Fruit fly (Drosophila melanogaster) whole organism, embryonic: ENCODE data around the gene aru.

Experiments used
- B-H1 ChIP-seq: fragments of 200-800 bp; sonication (Bioruptor generic); IDR thresholded peaks from 3 replicates; pipeline ENCODE4 v1.3.6; 2022; ENCODE audit warnings: missing biosample characterization, missing genetic modification characterization
- Bdp1 ChIP-seq: fragments of 200-800 bp; sonication (Bioruptor generic); optimal IDR thresholded peaks from 3 replicates; lab custom pipeline; 2016; ENCODE audit warnings: missing biosample characterization, missing genetic modification characterization
- BtbVII ChIP-seq: fragments of 200-800 bp; sonication (Bioruptor generic); optimal IDR thresholded peaks from 3 replicates; lab custom pipeline; 2017; ENCODE audit warnings: missing biosample characterization, mild to moderate bottlenecking, missing genetic modification characterization
- CG10959 ChIP-seq: fragments of 200-800 bp; sonication (Bioruptor generic); IDR thresholded peaks from 2 replicates; pipeline ENCODE4 v1.3.6; 2022; ENCODE audit warnings: missing biosample characterization, missing genetic modification characterization
- CG11504 ChIP-seq: fragments of 200-800 bp; sonication (Bioruptor generic); optimal IDR thresholded peaks from 3 replicates; lab custom pipeline; 2019; ENCODE audit warnings: missing biosample characterization, mild to moderate bottlenecking, missing genetic modification characterization, moderate library complexity
- CG15073 ChIP-seq: fragments of 200-800 bp; sonication (Bioruptor generic); optimal IDR thresholded peaks from 2 replicates; lab custom pipeline; 2016; ENCODE audit warnings: missing biosample characterization, missing genetic modification characterization
- CG15479 ChIP-seq: fragments of 200-800 bp; sonication (Bioruptor generic); optimal IDR thresholded peaks from 3 replicates; lab custom pipeline; 2019; ENCODE audit warnings: missing biosample characterization, mild to moderate bottlenecking, missing genetic modification characterization, moderate library complexity
- CG15696 ChIP-seq: fragments of 200-800 bp; sonication (Bioruptor generic); optimal IDR thresholded peaks from 2 replicates; lab custom pipeline; 2019; ENCODE audit warnings: missing biosample characterization, mild to moderate bottlenecking, missing genetic modification characterization, moderate library complexity
- CG17385 ChIP-seq: fragments of 200-800 bp; sonication (Bioruptor generic); optimal IDR thresholded peaks from 3 replicates; lab custom pipeline; 2018; ENCODE audit warnings: missing biosample characterization, mild to moderate bottlenecking, missing genetic modification characterization
- CG17568 ChIP-seq: fragments of 200-800 bp; sonication (Bioruptor generic); optimal IDR thresholded peaks from 2 replicates; lab custom pipeline; 2018; ENCODE audit warnings: missing biosample characterization, mild to moderate bottlenecking, missing genetic modification characterization, moderate library complexity
- CG17829 ChIP-seq: fragments of 200-800 bp; optimal IDR thresholded peaks from 2 replicates; lab custom pipeline; 2019; ENCODE audit warnings: missing biosample characterization, mild to moderate bottlenecking, missing genetic modification characterization, moderate library complexity
- CG30020 ChIP-seq: fragments of 200-800 bp; optimal IDR thresholded peaks from 2 replicates; lab custom pipeline; 2019; ENCODE audit warnings: missing biosample characterization, mild to moderate bottlenecking, missing genetic modification characterization, moderate library complexity
- CG31388 ChIP-seq: fragments of 200-800 bp; sonication (Bioruptor generic); optimal IDR thresholded peaks from 2 replicates; lab custom pipeline; 2016; ENCODE audit warnings: missing biosample characterization, missing genetic modification characterization
- CG32767 ChIP-seq: fragments of 200-800 bp; sonication (Bioruptor generic); IDR thresholded peaks from 2 replicates; pipeline ENCODE4 v1.3.6; 2022; ENCODE audit warnings: missing biosample characterization, missing genetic modification characterization
- CG3281 ChIP-seq: fragments of 200-800 bp; sonication (Bioruptor generic); optimal IDR thresholded peaks from 3 replicates; lab custom pipeline; 2017; ENCODE audit warnings: missing biosample characterization, mild to moderate bottlenecking, missing genetic modification characterization
- CG5953 ChIP-seq: fragments of 200-800 bp; sonication (Bioruptor generic); IDR thresholded peaks from 2 replicates; pipeline ENCODE4 v1.3.6; 2022; ENCODE audit warnings: missing biosample characterization, missing genetic modification characterization
- CG6654 ChIP-seq: fragments of 200-800 bp; sonication (Bioruptor generic); optimal IDR thresholded peaks from 2 replicates; lab custom pipeline; 2017; ENCODE audit warnings: missing biosample characterization, mild to moderate bottlenecking, missing genetic modification characterization
- CG6854 ChIP-seq: fragments of 200-800 bp; sonication (Bioruptor generic); optimal IDR thresholded peaks from 3 replicates; lab custom pipeline; 2017; ENCODE audit warnings: missing biosample characterization, mild to moderate bottlenecking, missing genetic modification characterization
- CG7357 ChIP-seq: fragments of 200-800 bp; sonication (Bioruptor generic); IDR thresholded peaks from 3 replicates; pipeline ENCODE4 v1.3.6; 2022; ENCODE audit warnings: missing biosample characterization, missing genetic modification characterization
- CG7963 ChIP-seq: fragments of 200-800 bp; sonication (Bioruptor generic); IDR thresholded peaks from 3 replicates; pipeline ENCODE4 v1.3.6; 2022; ENCODE audit warnings: missing biosample characterization, missing genetic modification characterization; ENCODE audit not compliant: partially characterized antibody
- CG8089 ChIP-seq: fragments of 200-800 bp; sonication (Bioruptor generic); optimal IDR thresholded peaks from 3 replicates; lab custom pipeline; 2016; ENCODE audit warnings: missing biosample characterization, missing genetic modification characterization
- CG8359 ChIP-seq: fragments of 200-800 bp; sonication (Bioruptor generic); optimal IDR thresholded peaks from 2 replicates; lab custom pipeline; 2017; ENCODE audit warnings: missing biosample characterization, mild to moderate bottlenecking, missing genetic modification characterization, borderline replicate concordance
- CG8765 ChIP-seq: fragments of 200-800 bp; sonication (Bioruptor generic); IDR thresholded peaks from 2 replicates; pipeline ENCODE4 v1.3.6; 2022; ENCODE audit warnings: missing biosample characterization, missing genetic modification characterization
- CG9932 ChIP-seq: fragments of 200-800 bp; sonication (Bioruptor generic); IDR thresholded peaks from 2 replicates; pipeline ENCODE4 v1.3.6; 2022; ENCODE audit warnings: missing biosample characterization, missing genetic modification characterization
- Doc2 ChIP-seq: fragments of 200-800 bp; sonication (Bioruptor generic); IDR thresholded peaks from 2 replicates; pipeline ENCODE4 v1.3.6; 2022; ENCODE audit warnings: missing biosample characterization, missing genetic modification characterization
- Gsc ChIP-seq: fragments of 200-800 bp; sonication (Bioruptor generic); IDR thresholded peaks from 2 replicates; pipeline ENCODE4 v1.3.6; 2022; ENCODE audit warnings: missing biosample characterization, missing genetic modification characterization
- Gug ChIP-seq: fragments of 200-800 bp; sonication (Bioruptor generic); IDR thresholded peaks from 4 replicates; pipeline ENCODE4 v1.3.6; 2022; ENCODE audit warnings: missing biosample characterization, missing genetic modification characterization
- HmgD ChIP-seq: fragments of 200-800 bp; sonication (Bioruptor generic); optimal IDR thresholded peaks from 3 replicates; lab custom pipeline; 2016; ENCODE audit warnings: missing biosample characterization, missing genetic modification characterization
- Hsf ChIP-seq: fragments of 200-800 bp; sonication (Bioruptor generic); optimal IDR thresholded peaks from 3 replicates; lab custom pipeline; 2016; ENCODE audit warnings: missing biosample characterization, missing genetic modification characterization
- Lpt ChIP-seq: fragments of >200 bp; optimal IDR thresholded peaks from 2 replicates; lab custom pipeline; 2018; ENCODE audit warnings: missing biosample characterization, missing genetic modification characterization
- PHDP ChIP-seq: fragments of 200-800 bp; sonication (Bioruptor generic); optimal IDR thresholded peaks from 3 replicates; lab custom pipeline; 2018; ENCODE audit warnings: missing biosample characterization, mild to moderate bottlenecking, missing genetic modification characterization, moderate library complexity
- Rfx ChIP-seq: fragments of 200-800 bp; sonication (Bioruptor generic); IDR thresholded peaks from 2 replicates; pipeline ENCODE4 v1.3.6; 2022; ENCODE audit warnings: missing biosample characterization, missing genetic modification characterization
- Rx ChIP-seq: fragments of 200-800 bp; sonication (Bioruptor generic); IDR thresholded peaks from 2 replicates; pipeline ENCODE4 v1.3.6; 2022; ENCODE audit warnings: missing biosample characterization, missing genetic modification characterization
- Side ChIP-seq: fragments of 200-800 bp; sonication (Bioruptor generic); optimal IDR thresholded peaks from 2 replicates; lab custom pipeline; 2016; ENCODE audit warnings: missing biosample characterization, missing genetic modification characterization
- br ChIP-seq: fragments of >200 bp; optimal IDR thresholded peaks from 2 replicates; lab custom pipeline; 2017
- cas ChIP-seq: fragments of 200-800 bp; sonication (Bioruptor generic); IDR thresholded peaks from 2 replicates; pipeline ENCODE4 v1.3.6; 2022; ENCODE audit warnings: missing biosample characterization, missing genetic modification characterization
- esg ChIP-seq: fragments of 200-800 bp; sonication (Bioruptor generic); conservative IDR thresholded peaks from 2 replicates; pipeline ENCODE4 v1.3.6; 2022; ENCODE audit warnings: missing biosample characterization, missing genetic modification characterization
- hkb ChIP-seq, 2 experiments: fragments of 200-800 bp in 1 of 2; fragments of >200 bp in 1 of 2; sonication (Bioruptor generic) in 1 of 2; IDR thresholded peaks in 1 of 2; optimal IDR thresholded peaks in 1 of 2; 2 replicates each; pipeline versions ENCODE4 v1.3.6 to Lab custom; 2017 to 2022; ENCODE audit warnings: missing biosample characterization in 1 of 2, missing genetic modification characterization in 1 of 2
- ind ChIP-seq: fragments of 200-800 bp; sonication (Bioruptor generic); optimal IDR thresholded peaks from 3 replicates; lab custom pipeline; 2016; ENCODE audit warnings: missing biosample characterization, missing genetic modification characterization
- jigr1 ChIP-seq: fragments of 200-800 bp; sonication (Bioruptor generic); IDR thresholded peaks from 3 replicates; pipeline ENCODE4 v1.3.6; 2022; ENCODE audit warnings: missing biosample characterization, missing genetic modification characterization
- jumu ChIP-seq: fragments of 200-800 bp; sonication (Bioruptor generic); optimal IDR thresholded peaks from 3 replicates; lab custom pipeline; 2016; ENCODE audit warnings: missing biosample characterization, missing genetic modification characterization
- maf-S ChIP-seq: fragments of 200-800 bp; sonication (Bioruptor generic); optimal IDR thresholded peaks from 2 replicates; lab custom pipeline; 2016; ENCODE audit warnings: missing biosample characterization, missing genetic modification characterization
- nerfin-1 ChIP-seq: fragments of 200-800 bp; sonication (Bioruptor generic); optimal IDR thresholded peaks from 3 replicates; lab custom pipeline; 2019; ENCODE audit warnings: missing biosample characterization, mild to moderate bottlenecking, missing genetic modification characterization, moderate library complexity
- psq ChIP-seq: fragments of 200-800 bp; sonication (Bioruptor generic); optimal IDR thresholded peaks from 2 replicates; lab custom pipeline; 2017; ENCODE audit warnings: missing biosample characterization, missing genetic modification characterization
- repo ChIP-seq: fragments of 200-800 bp; sonication (Bioruptor generic); optimal IDR thresholded peaks from 2 replicates; lab custom pipeline; 2016; ENCODE audit warnings: missing biosample characterization, missing genetic modification characterization
- rib ChIP-seq: fragments of 200-800 bp; sonication (Bioruptor generic); IDR thresholded peaks from 2 replicates; pipeline ENCODE4 v1.3.6; 2022; ENCODE audit warnings: missing biosample characterization, missing genetic modification characterization
- salm ChIP-seq: fragments of 200-800 bp; sonication (Bioruptor generic); optimal IDR thresholded peaks from 2 replicates; lab custom pipeline; 2018; ENCODE audit warnings: missing biosample characterization, mild to moderate bottlenecking, missing genetic modification characterization
- stwl ChIP-seq: fragments of 200-800 bp; sonication (Bioruptor generic); optimal IDR thresholded peaks from 3 replicates; lab custom pipeline; 2018; ENCODE audit warnings: missing biosample characterization, mild to moderate bottlenecking, missing genetic modification characterization, moderate library complexity
- tin ChIP-seq: fragments of 200-800 bp; sonication (Bioruptor generic); optimal IDR thresholded peaks from 3 replicates; lab custom pipeline; 2016; ENCODE audit warnings: missing biosample characterization, missing genetic modification characterization
- vnd ChIP-seq: fragments of 200-800 bp; sonication (Bioruptor generic); IDR thresholded peaks from 3 replicates; pipeline ENCODE4 v1.3.6; 2022; ENCODE audit warnings: missing biosample characterization, missing genetic modification characterization; ENCODE audit not compliant: partially characterized antibody
- zf30C ChIP-seq: fragments of 200-800 bp; sonication (Bioruptor generic); optimal IDR thresholded peaks from 3 replicates; lab custom pipeline; 2018; ENCODE audit warnings: missing biosample characterization, mild to moderate bottlenecking, missing genetic modification characterization

The aru gene

dm6 chr2L:867899-868605 is at the start of gene aru (continued):
- TF ChIP-seq salm (tag; lab: Kevin White, UChicago) (no peak), CG31388 (GFP tag; lab: Kevin White, UChicago) (no peak), rib (no peak), PHDP (tag; lab: Kevin White, UChicago) (peak; percentile 58), CG15696 (no peak), CG9932 (GFP tag; lab: Robert Waterston, UW) (no peak), CG6854 (GFP tag; lab: Kevin White, UChicago) (peak; percentile 43), jumu (GFP tag; lab: Kevin White, UChicago) (no peak), repo (GFP tag; lab: Kevin White, UChicago) (peak; percentile 3), CG15479 (GFP tag; lab: Kevin White, UChicago) (no peak), ind (GFP tag; lab: Kevin White, UChicago) (no peak), CG7963 (GFP tag; lab: Robert Waterston, UW) (no peak), tin (GFP tag; lab: Kevin White, UChicago) (peak; percentile 7), CG8765 (GFP tag; lab: Robert Waterston, UW) (no peak), CG8089 (no peak), nerfin-1 (no peak), CG6654 (no peak), hkb (optimal IDR thresholded peaks at IDR 0.05; lab: Kevin White, UChicago) (no peak), hkb (GFP tag; IDR thresholded peaks at IDR 0.05; lab: Robert Waterston, UW) (peak; percentile 74), CG30020 (tag; lab: Kevin White, UChicago) (no peak), B-H1 (no peak; the same call in 2 of the 3 replicates), CG15073 (GFP tag; lab: Kevin White, UChicago) (no peak), Doc2 (GFP tag; lab: Robert Waterston, UW) (no peak), Rx (GFP tag; lab: Robert Waterston, UW) (no peak), vnd (GFP tag; lab: Robert Waterston, UW) (no peak), zf30C (no peak), Side (GFP tag; lab: Kevin White, UChicago) (no peak), Hsf (GFP tag; lab: Kevin White, UChicago) (no peak), BtbVII (GFP tag; lab: Kevin White, UChicago) (peak; percentile 62), Lpt (GFP tag; lab: Kevin White, UChicago) (peak; percentile 4), cas (no peak), CG17568 (GFP tag; lab: Kevin White, UChicago) (peak; percentile 67), jigr1 (GFP tag; lab: Robert Waterston, UW) (no peak), CG17385 (GFP tag; lab: Kevin White, UChicago) (peak; percentile 46), maf-S (GFP tag; lab: Kevin White, UChicago) (no peak), CG7357 (GFP tag; lab: Robert Waterston, UW) (no peak), CG10959 (GFP tag; lab: Robert Waterston, UW) (no peak), br (lab: Kevin White, UChicago) (no peak), Bdp1 (GFP tag; lab: Kevin White, UChicago) (no peak), CG5953 (GFP tag; lab: Robert Waterston, UW) (no peak), Gsc (GFP tag; lab: Robert Waterston, UW) (no peak), stwl (tag; lab: Kevin White, UChicago) (no peak), psq (GFP tag; lab: Kevin White, UChicago) (peak; percentile 2), HmgD (GFP tag; lab: Kevin White, UChicago) (peak; percentile 22), esg (GFP tag; lab: Robert Waterston, UW) (no peak), CG11504 (tag; lab: Kevin White, UChicago) (peak; percentile 55), CG17829 (peak; percentile 33), Rfx (GFP tag; lab: Robert Waterston, UW) (peak; percentile 29; the same call in 1 of the 2 replicates), CG32767 (GFP tag; lab: Robert Waterston, UW) (0 out of 2 replicates have a peak, but pooled peaks have one; percentile 36), CG3281 (GFP tag; lab: Kevin White, UChicago) (peak; percentile 42), Gug (no peak), CG8359 (GFP tag; lab: Kevin White, UChicago) (no peak)
